Fruit fly (Drosophila melanogaster): ENCODE results near the gene CG16781.

CG16781 gene

DNA sequence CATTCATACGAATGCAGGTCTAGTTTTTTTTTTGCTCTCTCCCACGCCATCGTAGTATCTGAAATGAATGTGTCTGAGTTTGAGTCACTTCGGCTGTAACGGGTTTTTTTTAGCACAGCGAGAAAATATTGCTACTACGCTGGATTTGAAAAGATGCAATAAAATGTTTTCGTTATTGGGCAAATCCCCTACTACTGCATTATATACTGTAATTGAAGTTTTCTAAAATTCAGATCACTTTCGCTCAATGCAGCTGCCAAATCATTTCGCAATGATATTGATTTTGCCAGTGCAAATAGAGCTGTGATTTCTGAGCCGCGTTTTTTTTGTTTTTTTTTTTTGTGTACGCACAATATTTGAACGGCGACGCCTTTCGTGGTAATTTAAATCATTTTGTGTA is 30.9 kb downstream of the CG16781 start:
- TF ChIP-seq dmrt11E (tag; optimal IDR thresholded peaks at IDR 0.05) (no peak), CG1832 (GFP tag; optimal IDR thresholded peaks at IDR 0.05) (no peak), CG2678 (tag; optimal IDR thresholded peaks at IDR 0.05) (peak; percentile 40), fu2 (GFP tag; optimal IDR thresholded peaks at IDR 0.05) (no peak), chif (GFP tag; optimal IDR thresholded peaks at IDR 0.05) (peak; percentile 20 to 53), pzg (GFP tag; optimal IDR thresholded peaks at IDR 0.05) (no peak), en (GFP tag; optimal IDR thresholded peaks at IDR 0.05) (peak; percentile 30), dpn (GFP tag; optimal IDR thresholded peaks at IDR 0.05) (peak; percentile 41 to 54), btn (GFP tag; optimal IDR thresholded peaks at IDR 0.05) (peak; percentile 32), fru (optimal IDR thresholded peaks at IDR 0.05) (no peak), CG9797 (GFP tag; optimal IDR thresholded peaks at IDR 0.05) (no peak), kay (GFP tag; optimal IDR thresholded peaks at IDR 0.05) (peak; percentile 26), CG8359 (GFP tag; optimal IDR thresholded peaks at IDR 0.05; ENCODE audit: borderline replicate concordance) (no peak), CG6254 (GFP tag; optimal IDR thresholded peaks at IDR 0.05) (no peak), CG9876 (GFP tag; optimal IDR thresholded peaks at IDR 0.05) (peak; percentile 30), C15 (GFP tag; IDR thresholded peaks at IDR 0.05) (no peak), CG4360 (GFP tag; IDR thresholded peaks at IDR 0.05) (peak; percentile 7; the same call in 1 of the 2 replicates), Nf-YC (tag; optimal IDR thresholded peaks at IDR 0.05) (no peak), otp (GFP tag; IDR thresholded peaks at IDR 0.05) (0 out of 3 replicates have a peak, but pooled peaks have one; percentile 23), CG15514 (GFP tag; optimal IDR thresholded peaks at IDR 0.05) (peak; percentile 17), ci (GFP tag; IDR thresholded peaks at IDR 0.05) (peak; percentile 77; the same call in 2 of the 3 replicates), hkb (optimal IDR thresholded peaks at IDR 0.05) (no peak), hkb (GFP tag; IDR thresholded peaks at IDR 0.05) (peak; percentile 57), CG13123 (GFP tag; optimal IDR thresholded peaks at IDR 0.05) (no peak), Hr3 (GFP tag; optimal IDR thresholded peaks at IDR 0.05) (no peak), sens-2 (GFP tag; IDR thresholded peaks at IDR 0.05) (0 out of 2 replicates have a peak, but pooled peaks have one; percentile 4), CG17186 (GFP tag; optimal IDR thresholded peaks at IDR 0.05) (no peak), ind (GFP tag; optimal IDR thresholded peaks at IDR 0.05) (peak; percentile 46), CG1529 (GFP tag; optimal IDR thresholded peaks at IDR 0.05) (no peak), gfzf (GFP tag; optimal IDR thresholded peaks at IDR 0.05) (no peak), Ssrp (tag; optimal IDR thresholded peaks at IDR 0.05) (peak; percentile 8), E2f2 (GFP tag; IDR thresholded peaks at IDR 0.05) (0 out of 2 replicates have a peak, but pooled peaks have one; percentile 20), CG8089 (GFP tag; optimal IDR thresholded peaks at IDR 0.05) (peak; percentile 29), CG10147 (GFP tag; optimal IDR thresholded peaks at IDR 0.05) (no peak), zfh2 (GFP tag; optimal IDR thresholded peaks at IDR 0.05) (peak; percentile 1), CG7271 (tag; optimal IDR thresholded peaks at IDR 0.05) (no peak), YL-1 (GFP tag; optimal IDR thresholded peaks at IDR 0.05) (no peak), dysf (GFP tag; IDR thresholded peaks at IDR 0.05) (peak; percentile 53), TFAM (GFP tag; optimal IDR thresholded peaks at IDR 0.05) (no peak), cas (GFP tag; IDR thresholded peaks at IDR 0.05) (no peak), Fer1 (GFP tag; optimal IDR thresholded peaks at IDR 0.05) (peak; percentile 8), CG32767 (GFP tag; IDR thresholded peaks at IDR 0.05) (no peak), Hmx (GFP tag; optimal IDR thresholded peaks at IDR 0.05) (no peak), CG9437 (GFP tag; optimal IDR thresholded peaks at IDR 0.05) (peak; percentile 19), CG7372 (GFP tag; IDR thresholded peaks at IDR 0.05) (no peak), CG12236 (GFP tag; optimal IDR thresholded peaks at IDR 0.05) (no peak), CG12104 (GFP tag; optimal IDR thresholded peaks at IDR 0.05) (peak; percentile 26), tup (GFP tag; optimal IDR thresholded peaks at IDR 0.05) (no peak), CG18262 (tag; optimal IDR thresholded peaks at IDR 0.05) (peak; percentile 8), CG13424 (tag; optimal IDR thresholded peaks at IDR 0.05) (peak; percentile 29), Dip3 (GFP tag; optimal IDR thresholded peaks at IDR 0.05) (peak; percentile 29), CG2202 (tag; optimal IDR thresholded peaks at IDR 0.05) (no peak)
